Fruit fly (Drosophila melanogaster) whole organism, embryonic: ENCODE data around the gene Sox100B.

Experiments
- CG11093 ChIP-seq: fragments of 200-800 bp; sonication (Bioruptor generic); IDR thresholded peaks from 3 replicates; pipeline ENCODE4 v1.3.6; 2022; ENCODE audit warnings: missing biosample characterization, missing genetic modification characterization
- CG18599 ChIP-seq: fragments of 200-800 bp; sonication (Bioruptor generic); optimal IDR thresholded peaks from 3 replicates; lab custom pipeline; 2017; ENCODE audit warnings: missing biosample characterization, missing genetic modification characterization, mild to moderate bottlenecking, moderate library complexity, missing genetic modification reagents
- CrebB ChIP-seq: fragments of 200-800 bp; sonication (Bioruptor generic); optimal IDR thresholded peaks from 3 replicates; lab custom pipeline; 2018; ENCODE audit warnings: missing biosample characterization, mild to moderate bottlenecking, missing genetic modification characterization
- Dbx ChIP-seq: fragments of 200-800 bp; sonication (Bioruptor generic); IDR thresholded peaks from 3 replicates; pipeline ENCODE4 v1.3.6; 2022; ENCODE audit warnings: missing biosample characterization, missing genetic modification characterization
- Dll ChIP-seq: fragments of 200-800 bp; sonication (Bioruptor generic); IDR thresholded peaks from 4 replicates; pipeline ENCODE4 v1.3.6; 2022; ENCODE audit warnings: missing biosample characterization, missing genetic modification characterization; ENCODE audit not compliant: partially characterized antibody
- HmgD ChIP-seq: fragments of 200-800 bp; sonication (Bioruptor generic); optimal IDR thresholded peaks from 3 replicates; lab custom pipeline; 2016; ENCODE audit warnings: missing biosample characterization, missing genetic modification characterization
- lilli ChIP-seq: fragments of 200-800 bp; sonication (Bioruptor generic); optimal IDR thresholded peaks from 3 replicates; lab custom pipeline; 2016; ENCODE audit warnings: missing biosample characterization, missing genetic modification characterization
- maf-S ChIP-seq: fragments of 200-800 bp; sonication (Bioruptor generic); optimal IDR thresholded peaks from 2 replicates; lab custom pipeline; 2016; ENCODE audit warnings: missing biosample characterization, missing genetic modification characterization
- nmo ChIP-seq: fragments of 200-800 bp; sonication (Bioruptor generic); optimal IDR thresholded peaks from 2 replicates; lab custom pipeline; 2018; ENCODE audit warnings: missing biosample characterization, mild to moderate bottlenecking, missing genetic modification characterization, moderate library complexity
- pan ChIP-seq, 4 experiments: fragments of >200 bp in 3 of 4; fragments of 200-800 bp in 1 of 4; sonication (Bioruptor generic) in 1 of 4; optimal IDR thresholded peaks in 3 of 4; IDR thresholded peaks in 1 of 4; 2 replicates each; pipeline versions ENCODE4 v1.3.6 to Lab custom; 2017 to 2022; ENCODE audit warnings: missing biosample characterization in 2 of 4, missing genetic modification characterization in 2 of 4, mixed read lengths in 1 of 4
- pum ChIP-seq: fragments of 200-800 bp; sonication (Bioruptor generic); optimal IDR thresholded peaks from 2 replicates; lab custom pipeline; 2016; ENCODE audit warnings: missing biosample characterization, missing genetic modification characterization
- sob ChIP-seq: fragments of 200-800 bp; sonication (Bioruptor generic); IDR thresholded peaks from 2 replicates; pipeline ENCODE4 v1.3.6; 2022; ENCODE audit warnings: missing biosample characterization, missing genetic modification characterization

DNA sequence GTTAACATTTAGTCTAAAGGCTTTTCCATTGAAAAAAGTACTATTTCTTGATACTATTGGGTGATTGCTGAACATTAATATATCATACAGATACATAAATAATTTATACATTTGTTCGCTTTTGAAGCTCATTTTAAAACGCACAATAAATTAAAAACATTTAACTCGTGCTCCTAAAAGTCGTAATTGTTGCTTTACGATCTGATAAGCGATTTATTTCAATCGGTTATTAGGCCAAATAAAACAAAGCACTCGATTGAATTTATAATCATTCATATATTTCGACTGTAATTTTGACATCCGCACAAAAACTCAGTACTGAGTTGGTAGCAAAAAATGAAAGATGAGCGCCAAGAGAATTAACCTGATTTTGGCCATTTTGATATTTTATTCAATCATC lies 30.0 kb upstream of the Sox100B start, which contains the start of gene CG33773:
- TF ChIP-seq HmgD (no peak), sob (GFP tag; lab: Robert Waterston, UW) (no peak), CG18599 (no peak), CG11093 (GFP tag; lab: Robert Waterston, UW) (no peak), pan (optimal IDR thresholded peaks at IDR 0.05; lab: Kevin White, UChicago) (no peak), pan (GFP tag; optimal IDR thresholded peaks at IDR 0.05 in 1 of 2, IDR thresholded peaks at IDR 0.05 in 1 of 2) (no peak), CrebB (tag; lab: Kevin White, UChicago) (no peak), Dll (GFP tag; lab: Robert Waterston, UW) (no peak), nmo (GFP tag; lab: Kevin White, UChicago) (no peak), Dbx (no peak), maf-S (GFP tag; lab: Kevin White, UChicago) (no peak), pum (no peak), lilli (GFP tag; lab: Kevin White, UChicago) (no peak)
